Worm (Caenorhabditis elegans) whole organism, late embryonic: Measurements from ENCODE around the gene ptr-16.
A peak's percentile ranks its signal among the peaks of the same experiment; 100 is the strongest.

Source experiments
- C08G9.2 ChIP-seq: sonication (generic microtip); optimal IDR thresholded peaks from 2 replicates; lab custom pipeline; 2016; ENCODE audit warnings: mild to moderate bottlenecking, missing genetic modification characterization, moderate library complexity, missing compliant biosample characterization
- C38D4.7 ChIP-seq: fragments of 200-800 bp; sonication (Bioruptor generic); optimal IDR thresholded peaks from 2 replicates; lab custom pipeline; 2018; ENCODE audit warnings: mild to moderate bottlenecking, missing genetic modification characterization, moderate library complexity, missing compliant biosample characterization
- K02D7.2 ChIP-seq: sonication (generic microtip); optimal IDR thresholded peaks from 2 replicates; lab custom pipeline; 2017; ENCODE audit warnings: mild to moderate bottlenecking, missing genetic modification characterization, missing compliant biosample characterization
- K09A11.1 ChIP-seq: sonication (generic microtip); optimal IDR thresholded peaks from 2 replicates; lab custom pipeline; 2017; ENCODE audit warnings: antibody characterized with exemption, mild to moderate bottlenecking, missing genetic modification characterization, missing compliant biosample characterization; ENCODE audit not compliant: insufficient read depth
- T23F11.4 ChIP-seq: fragments of 200-800 bp; sonication (Bioruptor generic); optimal IDR thresholded peaks from 2 replicates; lab custom pipeline; 2018; ENCODE audit warnings: mild to moderate bottlenecking, missing genetic modification characterization, missing compliant biosample characterization
- ama-1 ChIP-seq: fragments of 150-350 bp; optimal IDR thresholded peaks from 2 replicates; lab custom pipeline; 2014
- ceh-14 ChIP-seq: sonication (generic microtip); optimal IDR thresholded peaks from 2 replicates; lab custom pipeline; 2016; ENCODE audit warnings: missing genotype, missing genetic modification characterization, missing compliant biosample characterization
- ceh-18 ChIP-seq: sonication (generic microtip); optimal IDR thresholded peaks from 2 replicates; lab custom pipeline; 2016; ENCODE audit warnings: missing genetic modification characterization, missing compliant biosample characterization
- ceh-19 ChIP-seq: fragments of 200-800 bp; sonication (Bioruptor generic); optimal IDR thresholded peaks from 2 replicates; lab custom pipeline; 2018; ENCODE audit warnings: mild to moderate bottlenecking, missing genetic modification characterization, missing compliant biosample characterization
- ceh-2 ChIP-seq: sonication (generic microtip); optimal IDR thresholded peaks from 2 replicates; lab custom pipeline; 2016; ENCODE audit warnings: missing genotype, missing genetic modification characterization, missing compliant biosample characterization
- ceh-22 ChIP-seq: sonication (generic microtip); optimal IDR thresholded peaks from 2 replicates; lab custom pipeline; 2017; ENCODE audit warnings: missing biosample characterization, missing genetic modification characterization
- ceh-24 ChIP-seq: sonication (generic microtip); optimal IDR thresholded peaks from 2 replicates; lab custom pipeline; 2016; ENCODE audit warnings: mild to moderate bottlenecking, missing genetic modification characterization, missing compliant biosample characterization
- ceh-31 ChIP-seq: sonication (generic microtip); optimal IDR thresholded peaks from 2 replicates; lab custom pipeline; 2016; ENCODE audit warnings: missing genetic modification characterization, missing compliant biosample characterization
- ceh-34 ChIP-seq: sonication (generic microtip); optimal IDR thresholded peaks from 2 replicates; lab custom pipeline; 2016; ENCODE audit warnings: mild to moderate bottlenecking, missing genetic modification characterization, missing compliant biosample characterization
- ceh-48 ChIP-seq: sonication (generic microtip); optimal IDR thresholded peaks from 2 replicates; lab custom pipeline; 2016; ENCODE audit warnings: missing genetic modification characterization, inconsistent platforms, missing compliant biosample characterization
- ceh-6 ChIP-seq: fragments of 200-800 bp; sonication (Bioruptor generic); optimal IDR thresholded peaks from 2 replicates; lab custom pipeline; 2018; ENCODE audit warnings: mild to moderate bottlenecking, missing genetic modification characterization, missing compliant biosample characterization
- ceh-9 ChIP-seq: sonication (generic microtip); optimal IDR thresholded peaks from 2 replicates; lab custom pipeline; 2016; ENCODE audit warnings: mild to moderate bottlenecking, missing genetic modification characterization, inconsistent platforms, missing compliant biosample characterization
- che-1 ChIP-seq: sonication (generic microtip); optimal IDR thresholded peaks from 2 replicates; lab custom pipeline; 2016; ENCODE audit warnings: mild to moderate bottlenecking, missing genetic modification characterization, missing compliant biosample characterization
- dmd-4 ChIP-seq: sonication (generic microtip); optimal IDR thresholded peaks from 2 replicates; lab custom pipeline; 2016; ENCODE audit warnings: borderline replicate concordance, missing genetic modification characterization, missing compliant biosample characterization
- dve-1 ChIP-seq: sonication (generic microtip); optimal IDR thresholded peaks from 2 replicates; lab custom pipeline; 2017; ENCODE audit warnings: antibody characterized with exemption, mild to moderate bottlenecking, missing genetic modification characterization, missing compliant biosample characterization
- elt-2 ChIP-seq: sonication (generic microtip); optimal IDR thresholded peaks from 2 replicates; lab custom pipeline; 2016; ENCODE audit warnings: missing genetic modification reagents, missing genetic modification characterization, missing compliant biosample characterization
- elt-4 ChIP-seq: sonication (generic microtip); optimal IDR thresholded peaks from 2 replicates; lab custom pipeline; 2016; ENCODE audit warnings: missing genetic modification characterization, missing compliant biosample characterization
- fax-1 ChIP-seq: sonication (generic microtip); optimal IDR thresholded peaks from 2 replicates; lab custom pipeline; 2016; ENCODE audit warnings: missing genotype, missing genetic modification characterization, missing compliant biosample characterization
- fkh-10 ChIP-seq: fragments of 150-350 bp; optimal IDR thresholded peaks from 2 replicates; lab custom pipeline; 2014; ENCODE audit warnings: missing biosample characterization, missing genetic modification reagents, missing genetic modification characterization
- gmeb-2 ChIP-seq: sonication (generic microtip); optimal IDR thresholded peaks from 2 replicates; lab custom pipeline; 2016; ENCODE audit warnings: missing genetic modification characterization, inconsistent platforms, missing compliant biosample characterization
- hlh-15 ChIP-seq: sonication (generic microtip); optimal IDR thresholded peaks from 2 replicates; lab custom pipeline; 2016; ENCODE audit warnings: missing genetic modification characterization, missing compliant biosample characterization
- hlh-8 ChIP-seq: sonication (generic microtip); optimal IDR thresholded peaks from 2 replicates; lab custom pipeline; 2016; ENCODE audit warnings: missing genotype, missing genetic modification characterization, missing compliant biosample characterization
- lim-6 ChIP-seq: sonication (generic microtip); optimal IDR thresholded peaks from 2 replicates; lab custom pipeline; 2016; ENCODE audit warnings: missing genetic modification characterization, missing compliant biosample characterization
- lin-11 ChIP-seq: fragments of 200-800 bp; sonication (Bioruptor generic); optimal IDR thresholded peaks from 2 replicates; lab custom pipeline; 2018; ENCODE audit warnings: mild to moderate bottlenecking, missing genetic modification characterization, missing compliant biosample characterization
- madf-2 ChIP-seq: sonication (generic microtip); optimal IDR thresholded peaks from 2 replicates; lab custom pipeline; 2017; ENCODE audit warnings: missing genetic modification characterization, missing compliant biosample characterization
- mec-3 ChIP-seq: sonication (generic microtip); optimal IDR thresholded peaks from 2 replicates; lab custom pipeline; 2016; ENCODE audit warnings: borderline replicate concordance, missing genetic modification characterization, missing compliant biosample characterization
- nfya-1 ChIP-seq: sonication (generic microtip); optimal IDR thresholded peaks from 2 replicates; lab custom pipeline; 2017; ENCODE audit warnings: missing genetic modification characterization, mild to moderate bottlenecking, missing compliant biosample characterization, antibody characterized with exemption, moderate library complexity
- pag-3 ChIP-seq: sonication (generic microtip); optimal IDR thresholded peaks from 2 replicates; lab custom pipeline; 2016; ENCODE audit warnings: missing compliant biosample characterization, missing genetic modification characterization, borderline replicate concordance
- pqm-1 ChIP-seq: sonication (generic microtip); optimal IDR thresholded peaks from 2 replicates; lab custom pipeline; 2016; ENCODE audit warnings: missing genetic modification characterization, missing compliant biosample characterization
- rnt-1 ChIP-seq: sonication (generic microtip); optimal IDR thresholded peaks from 2 replicates; lab custom pipeline; 2016; ENCODE audit warnings: missing genetic modification characterization, missing compliant biosample characterization
- sdc-2 ChIP-seq: sonication (generic microtip); optimal IDR thresholded peaks from 2 replicates; lab custom pipeline; 2016; ENCODE audit warnings: missing genotype, missing genetic modification characterization, missing compliant biosample characterization
- sox-2 ChIP-seq: fragments of 200-800 bp; sonication (Bioruptor generic); IDR thresholded peaks from 2 replicates; pipeline ENCODE4 v1.3.6; 2022; ENCODE audit warnings: missing genetic modification reagents, missing genetic modification characterization, missing compliant biosample characterization
- sox-4 ChIP-seq: sonication (generic microtip); optimal IDR thresholded peaks from 2 replicates; lab custom pipeline; 2017; ENCODE audit warnings: mild to moderate bottlenecking, missing genetic modification characterization, inconsistent platforms, missing compliant biosample characterization
- syd-9 ChIP-seq: sonication (generic microtip); optimal IDR thresholded peaks from 2 replicates; lab custom pipeline; 2016; ENCODE audit warnings: mild to moderate bottlenecking, missing genetic modification characterization, moderate library complexity, missing compliant biosample characterization
- tbx-7 ChIP-seq: sonication (generic microtip); optimal IDR thresholded peaks from 2 replicates; lab custom pipeline; 2016; ENCODE audit warnings: missing genotype, missing genetic modification characterization, missing compliant biosample characterization
- ttx-3 ChIP-seq: sonication (generic microtip); optimal IDR thresholded peaks from 2 replicates; lab custom pipeline; 2016; ENCODE audit warnings: missing genetic modification reagents, missing genetic modification characterization, missing compliant biosample characterization
- unc-3 ChIP-seq, 2 experiments: fragments of 200-800 bp in 1 of 2; sonication (Bioruptor generic) in 1 of 2; sonication (generic microtip) in 1 of 2; conservative IDR thresholded peaks in 1 of 2; optimal IDR thresholded peaks in 1 of 2; 2 replicates each; pipeline versions ENCODE4 v1.3.6 to Lab custom; 2016 to 2022; ENCODE audit warnings: missing compliant biosample characterization in 2 of 2, missing genetic modification characterization in 2 of 2, missing genetic modification reagents in 1 of 2
- unc-42 ChIP-seq: sonication (generic microtip); optimal IDR thresholded peaks from 2 replicates; lab custom pipeline; 2016; ENCODE audit warnings: missing genotype, missing genetic modification characterization, missing compliant biosample characterization
- unc-55 ChIP-seq: sonication (generic microtip); optimal IDR thresholded peaks from 2 replicates; lab custom pipeline; 2017; ENCODE audit warnings: missing biosample characterization, missing genetic modification reagents, missing genetic modification characterization
- zip-5 ChIP-seq: sonication (generic microtip); optimal IDR thresholded peaks from 2 replicates; lab custom pipeline; 2016; ENCODE audit warnings: missing genetic modification characterization, missing compliant biosample characterization
- ztf-16 ChIP-seq: sonication (generic microtip); optimal IDR thresholded peaks from 2 replicates; lab custom pipeline; 2017; ENCODE audit warnings: missing genetic modification characterization, missing compliant biosample characterization

Gene ptr-16

ce11 chrV:1142251-1142650 is 23.3 kb upstream of the ptr-16 start:
- no peak for TF ChIP-seq unc-55 (GFP tag; lab: Kevin White, UChicago)
- TF ChIP-seq dve-1 (tag; lab: Kevin White, UChicago), result peak; percentile 94
- TF ChIP-seq nfya-1, result no peak
- no peak for TF ChIP-seq syd-9 (tag; lab: Kevin White, UChicago)

ce11 chrV:1149734-1150669 is 15.5 kb upstream of the ptr-16 start:
- no peak for TF ChIP-seq ceh-34 (tag; lab: Kevin White, UChicago)
- peak; percentile 45 for TF ChIP-seq fkh-10
- TF ChIP-seq ceh-22 (tag; lab: Kevin White, UChicago), result no peak
- peak; percentile 98 for TF ChIP-seq unc-42 (tag; lab: Kevin White, UChicago)
- TF ChIP-seq, all 69 proteins: peak for 2

ce11 chrV:1151324-1151742 is 14.2 kb upstream of the ptr-16 start:
- peak; percentile 82 for TF ChIP-seq lim-6 (tag; lab: Kevin White, UChicago)
- TF ChIP-seq ceh-48 (tag; lab: Kevin White, UChicago), result peak; percentile 92
- no peak for TF ChIP-seq K02D7.2 (tag; lab: Kevin White, UChicago)
- TF ChIP-seq ceh-34 (tag; lab: Kevin White, UChicago), result peak; percentile 99
- peak; percentile 61 for TF ChIP-seq dmd-4 (tag; lab: Kevin White, UChicago)
- no peak for TF ChIP-seq ama-1 (lab: Kevin White, UChicago)
- TF ChIP-seq sdc-2 (tag; lab: Kevin White, UChicago), result peak; percentile 78
- TF ChIP-seq ceh-14 (tag; lab: Kevin White, UChicago), result peak; percentile 97
- peak; percentile 92 for TF ChIP-seq dve-1 (tag; lab: Kevin White, UChicago)
- TF ChIP-seq elt-4, result no peak
- TF ChIP-seq mec-3 (tag; lab: Kevin White, UChicago), result no peak
- peak; percentile 98 for TF ChIP-seq ceh-31
- TF ChIP-seq unc-3 (GFP tag; conservative IDR thresholded peaks at IDR 0.05; lab: Robert Waterston, UW), result peak; percentile 75; the same call in 1 of the 2 replicates
- TF ChIP-seq unc-3 (tag; optimal IDR thresholded peaks at IDR 0.05; lab: Kevin White, UChicago), result peak; percentile 95
- TF ChIP-seq che-1, result peak; percentile 63
- no peak for TF ChIP-seq gmeb-2 (tag; lab: Kevin White, UChicago)
- TF ChIP-seq ztf-16 (tag; lab: Kevin White, UChicago), result peak; percentile 8
- TF ChIP-seq C38D4.7 (GFP tag; lab: Kevin White, UChicago), result no peak
- peak; percentile 87 for TF ChIP-seq K09A11.1 (tag; lab: Kevin White, UChicago)
- TF ChIP-seq zip-5, result peak; percentile 17
- peak; percentile 54 for TF ChIP-seq hlh-8 (tag; lab: Kevin White, UChicago)
- peak; percentile 76 for TF ChIP-seq pag-3
- peak; percentile 29 for TF ChIP-seq madf-2 (tag; lab: Kevin White, UChicago)
- TF ChIP-seq fax-1 (tag; lab: Kevin White, UChicago), result peak; percentile 22
- TF ChIP-seq ceh-24, result no peak
- peak; percentile 61 for TF ChIP-seq pqm-1 (tag; lab: Kevin White, UChicago)
- peak; percentile 99 for TF ChIP-seq ceh-18 (tag; lab: Kevin White, UChicago)
- peak; percentile 40 for TF ChIP-seq sox-2 (GFP tag; lab: Robert Waterston, UW)
- peak; percentile 79 for TF ChIP-seq ceh-2 (tag; lab: Kevin White, UChicago)
- TF ChIP-seq T23F11.4 (GFP tag; lab: Kevin White, UChicago), result peak; percentile 88
- no peak for TF ChIP-seq ceh-9 (tag; lab: Kevin White, UChicago)
- TF ChIP-seq rnt-1, result peak; percentile 99
- TF ChIP-seq elt-2 (tag; lab: Kevin White, UChicago), result peak; percentile 77
- peak; percentile 59 for TF ChIP-seq C08G9.2 (tag; lab: Kevin White, UChicago)
- TF ChIP-seq ttx-3, result peak; percentile 50
- TF ChIP-seq ceh-19 (GFP tag; lab: Kevin White, UChicago), result peak; percentile 68
- peak; percentile 40 for TF ChIP-seq tbx-7
- peak; percentile 64 for TF ChIP-seq ceh-6 (GFP tag; lab: Kevin White, UChicago)
- TF ChIP-seq hlh-15 (tag; lab: Kevin White, UChicago), result no peak
- no peak for TF ChIP-seq sox-4 (tag; lab: Kevin White, UChicago)
- TF ChIP-seq lin-11 (tag; lab: Kevin White, UChicago), result peak; percentile 4
